Worm (Caenorhabditis elegans) whole organism, L1 larva: ENCODE measurements around the gene swt-1.
A peak's percentile ranks its signal among the peaks of the same experiment; 100 is the strongest.

Experiments used
- aha-1 ChIP-seq: fragments of 150-350 bp; optimal IDR thresholded peaks from 2 replicates; lab custom pipeline; 2014; ENCODE audit warnings: missing biosample characterization, missing genetic modification characterization
- alr-1 ChIP-seq: fragments of 200-800 bp; sonication (Bioruptor generic); optimal IDR thresholded peaks from 2 replicates; lab custom pipeline; 2018; ENCODE audit warnings: borderline replicate concordance, mild to moderate bottlenecking, missing genetic modification characterization, missing compliant biosample characterization
- aly-2 ChIP-seq: fragments of 150-350 bp; optimal IDR thresholded peaks from 2 replicates; lab custom pipeline; 2014; ENCODE audit warnings: missing biosample characterization, missing genetic modification characterization
- blmp-1 ChIP-seq: fragments of 150-350 bp; optimal IDR thresholded peaks from 2 replicates; lab custom pipeline; 2014; ENCODE audit warnings: missing biosample characterization, missing genetic modification characterization
- ceh-63 ChIP-seq: fragments of 200-800 bp; sonication (Bioruptor generic); optimal IDR thresholded peaks from 2 replicates; lab custom pipeline; 2018; ENCODE audit warnings: mild to moderate bottlenecking, missing genetic modification characterization, missing compliant biosample characterization
- ceh-82 ChIP-seq, 3 experiments: fragments of 150-350 bp in 1 of 3; sonication (generic microtip) in 2 of 3; optimal IDR thresholded peaks; 2 replicates each; lab custom pipeline; 2014 to 2017; ENCODE audit warnings: missing biosample characterization in 3 of 3, missing genetic modification characterization in 3 of 3
- ceh-88 ChIP-seq: fragments of 200-800 bp; sonication (Bioruptor generic); IDR thresholded peaks from 2 replicates; pipeline ENCODE4 v1.3.6; 2022; ENCODE audit warnings: missing genetic modification characterization, missing compliant biosample characterization
- ceh-90 ChIP-seq: sonication (generic microtip); optimal IDR thresholded peaks from 2 replicates; lab custom pipeline; 2016; ENCODE audit warnings: missing genetic modification characterization, missing compliant biosample characterization
- efl-1 ChIP-seq, 4 experiments: fragments of 150-350 bp; optimal IDR thresholded peaks in 3 of 4; peaks in 1 of 4; 1 replicate in 1 of 4; 2 replicates in 3 of 4; lab custom pipeline; 2014; ENCODE audit warnings: missing biosample characterization in 2 of 4, missing genetic modification characterization in 2 of 4, missing genetic modification reagents in 2 of 4
- efl-3 ChIP-seq: fragments of 200-800 bp; sonication (Bioruptor generic); optimal IDR thresholded peaks from 2 replicates; lab custom pipeline; 2018; ENCODE audit warnings: mild to moderate bottlenecking, missing genetic modification characterization, missing compliant biosample characterization
- egl-13 ChIP-seq: sonication (generic microtip); optimal IDR thresholded peaks from 2 replicates; lab custom pipeline; 2016; ENCODE audit warnings: missing genotype, missing genetic modification reagents, missing genetic modification characterization, missing compliant biosample characterization
- elt-2 ChIP-seq: sonication (generic microtip); optimal IDR thresholded peaks from 2 replicates; lab custom pipeline; 2016; ENCODE audit warnings: missing genetic modification characterization, mild to moderate bottlenecking, inconsistent platforms, missing compliant biosample characterization, missing genetic modification reagents
- ets-5 ChIP-seq: fragments of 200-800 bp; sonication (Bioruptor generic); IDR thresholded peaks from 2 replicates; pipeline ENCODE4 v1.3.6; 2022; ENCODE audit warnings: missing genetic modification characterization, missing compliant biosample characterization
- fkh-10 ChIP-seq: sonication (generic microtip); optimal IDR thresholded peaks from 2 replicates; lab custom pipeline; 2017; ENCODE audit warnings: missing biosample characterization, missing genetic modification reagents, missing genetic modification characterization
- fos-1 ChIP-seq: fragments of 150-350 bp; optimal IDR thresholded peaks from 2 replicates; lab custom pipeline; 2014; ENCODE audit warnings: missing biosample characterization, missing genetic modification characterization
- hlh-17 ChIP-seq: fragments of 200-800 bp; sonication (Bioruptor generic); optimal IDR thresholded peaks from 2 replicates; lab custom pipeline; 2018; ENCODE audit warnings: missing genetic modification characterization, mild to moderate bottlenecking, missing compliant biosample characterization, moderate library complexity, borderline replicate concordance
- hlh-4 ChIP-seq: sonication (generic microtip); optimal IDR thresholded peaks from 2 replicates; lab custom pipeline; 2016; ENCODE audit warnings: mild to moderate bottlenecking, missing genetic modification characterization, missing compliant biosample characterization
- jun-1 ChIP-seq: fragments of 150-350 bp; optimal IDR thresholded peaks from 2 replicates; lab custom pipeline; 2014; ENCODE audit warnings: missing biosample characterization, missing genetic modification reagents, missing genetic modification characterization
- lin-15B ChIP-seq: fragments of 150-350 bp; sonication (generic microtip); optimal IDR thresholded peaks from 3 replicates; lab custom pipeline; 2014; ENCODE audit warnings: missing biosample characterization, missing genetic modification characterization
- lin-35 ChIP-seq, 2 experiments: fragments of 150-350 bp; optimal IDR thresholded peaks; 2 replicates each; lab custom pipeline; 2014; ENCODE audit warnings: missing biosample characterization in 2 of 2, missing genetic modification characterization in 2 of 2, missing genetic modification reagents in 2 of 2
- lin-39 ChIP-seq: fragments of 150-350 bp; optimal IDR thresholded peaks from 2 replicates; lab custom pipeline; 2014; ENCODE audit warnings: missing biosample characterization, missing genetic modification reagents, missing genetic modification characterization
- lir-3 ChIP-seq: sonication (generic microtip); optimal IDR thresholded peaks from 2 replicates; lab custom pipeline; 2016; ENCODE audit warnings: mild to moderate bottlenecking, missing genetic modification characterization, moderate library complexity, missing compliant biosample characterization; ENCODE audit not compliant: poor library complexity
- mab-9 ChIP-seq: fragments of 200-800 bp; sonication (Bioruptor generic); IDR thresholded peaks from 2 replicates; pipeline ENCODE4 v1.3.6; 2022; ENCODE audit warnings: missing genetic modification reagents, missing genetic modification characterization, missing compliant biosample characterization
- nhr-12 ChIP-seq: sonication (generic microtip); optimal IDR thresholded peaks from 2 replicates; lab custom pipeline; 2017; ENCODE audit warnings: missing biosample characterization, missing genetic modification characterization
- nhr-20 ChIP-seq: sonication (generic microtip); optimal IDR thresholded peaks from 2 replicates; lab custom pipeline; 2016; ENCODE audit warnings: mild to moderate bottlenecking, missing genetic modification characterization, missing compliant biosample characterization
- nhr-237 ChIP-seq: fragments of 150-350 bp; optimal IDR thresholded peaks from 2 replicates; lab custom pipeline; 2014; ENCODE audit warnings: missing biosample characterization, missing genetic modification characterization
- nhr-47 ChIP-seq: sonication (generic microtip); optimal IDR thresholded peaks from 2 replicates; lab custom pipeline; 2016; ENCODE audit warnings: mild to moderate bottlenecking, missing genetic modification characterization, moderate library complexity, missing compliant biosample characterization
- nhr-71 ChIP-seq: sonication (generic microtip); optimal IDR thresholded peaks from 2 replicates; lab custom pipeline; 2016; ENCODE audit warnings: mild to moderate bottlenecking, missing genetic modification characterization, moderate library complexity, missing compliant biosample characterization
- nhr-77 ChIP-seq: fragments of 150-350 bp; optimal IDR thresholded peaks from 2 replicates; lab custom pipeline; 2014; ENCODE audit warnings: missing biosample characterization, missing genetic modification characterization
- nhr-90 ChIP-seq: sonication (generic microtip); optimal IDR thresholded peaks from 2 replicates; lab custom pipeline; 2016; ENCODE audit warnings: mild to moderate bottlenecking, missing genetic modification characterization, missing compliant biosample characterization; ENCODE audit not compliant: poor library complexity
- pag-3 ChIP-seq: sonication (generic microtip); optimal IDR thresholded peaks from 2 replicates; lab custom pipeline; 2017; ENCODE audit warnings: missing genetic modification characterization, mild to moderate bottlenecking, missing compliant biosample characterization, antibody characterized with exemption, borderline replicate concordance; ENCODE audit not compliant: insufficient read depth
- pqm-1 ChIP-seq: sonication (generic microtip); optimal IDR thresholded peaks from 3 replicates; lab custom pipeline; 2017; ENCODE audit warnings: missing biosample characterization, missing genetic modification characterization
- skn-1 ChIP-seq: fragments of 150-350 bp; optimal IDR thresholded peaks from 2 replicates; lab custom pipeline; 2014; ENCODE audit warnings: missing biosample characterization, missing genetic modification characterization
- snpc-4 ChIP-seq: fragments of 150-350 bp; optimal IDR thresholded peaks from 2 replicates; lab custom pipeline; 2014; ENCODE audit warnings: missing biosample characterization, missing genetic modification characterization
- sox-4 ChIP-seq: sonication (generic microtip); optimal IDR thresholded peaks from 2 replicates; lab custom pipeline; 2016; ENCODE audit warnings: missing genetic modification characterization, missing compliant biosample characterization
- sptf-1 ChIP-seq: fragments of 150-350 bp; optimal IDR thresholded peaks from 2 replicates; lab custom pipeline; 2014; ENCODE audit warnings: missing biosample characterization, missing genetic modification characterization
- swsn-7 ChIP-seq: sonication (generic microtip); optimal IDR thresholded peaks from 2 replicates; lab custom pipeline; 2016; ENCODE audit warnings: missing genetic modification characterization, missing compliant biosample characterization
- tbx-2 ChIP-seq: sonication (generic microtip); optimal IDR thresholded peaks from 2 replicates; lab custom pipeline; 2016; ENCODE audit warnings: missing genetic modification characterization, missing compliant biosample characterization
- unc-30 ChIP-seq: sonication (generic microtip); optimal IDR thresholded peaks from 2 replicates; lab custom pipeline; 2017; ENCODE audit warnings: missing biosample characterization, missing genetic modification characterization
- unc-62 ChIP-seq: fragments of 150-350 bp; optimal IDR thresholded peaks from 2 replicates; lab custom pipeline; 2014; ENCODE audit warnings: missing biosample characterization, missing genetic modification reagents, missing genetic modification characterization
- xbp-1 ChIP-seq: sonication (generic microtip); optimal IDR thresholded peaks from 2 replicates; lab custom pipeline; 2016; ENCODE audit warnings: missing genetic modification characterization, missing compliant biosample characterization
- zag-1 ChIP-seq: fragments of 150-350 bp; optimal IDR thresholded peaks from 2 replicates; lab custom pipeline; 2014; ENCODE audit warnings: missing biosample characterization, missing genetic modification characterization

Gene swt-1

DNA sequence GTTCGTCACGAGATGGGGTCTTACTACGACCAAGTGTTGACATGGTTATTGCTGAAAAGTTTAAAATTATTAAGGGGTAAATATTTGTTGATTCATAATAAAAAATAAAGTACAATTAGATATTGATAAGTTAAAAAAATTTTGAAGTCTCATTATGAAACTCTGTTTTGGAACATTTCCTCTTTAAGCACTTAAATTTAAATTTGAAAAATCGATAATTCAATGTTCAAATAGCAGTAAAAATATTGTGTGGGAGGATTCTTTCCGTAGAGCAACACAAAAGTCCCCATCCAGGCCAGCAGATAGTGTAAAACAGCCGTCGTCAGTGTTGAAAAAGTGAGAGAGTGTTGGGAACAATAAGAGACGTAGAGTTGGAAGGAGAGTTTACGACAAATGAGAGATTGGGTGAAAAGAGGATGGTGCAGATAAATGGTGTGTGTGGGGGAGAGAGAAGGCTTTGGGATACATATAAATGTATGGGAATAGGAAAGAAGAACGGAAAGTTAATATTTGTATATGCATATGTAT lies 43.1 kb upstream of the swt-1 start, which contains the start of gene pat-6 (continued):
- TF ChIP-seq fos-1 (tag; lab: Kevin White, UChicago) (no peak), pqm-1 (no peak), hlh-17 (GFP tag; lab: Kevin White, UChicago) (no peak), ceh-88 (GFP tag; lab: Robert Waterston, UW) (no peak), alr-1 (no peak), ceh-63 (GFP tag; lab: Kevin White, UChicago) (no peak), hlh-4 (no peak), sptf-1 (tag; lab: Kevin White, UChicago) (no peak), efl-1 (optimal IDR thresholded peaks at IDR 0.05; lab: Kevin White, UChicago) (peak; percentile 57 to 60), efl-1 (GFP tag; optimal IDR thresholded peaks at IDR 0.05 in 1 of 2; lab: Kevin White, UChicago) (peak; percentile 47 to 93), nhr-47 (tag; lab: Kevin White, UChicago) (no peak), nhr-90 (tag; lab: Kevin White, UChicago) (no peak), nhr-12 (no peak), fkh-10 (GFP tag; lab: Kevin White, UChicago) (no peak), elt-2 (tag; lab: Kevin White, UChicago) (no peak), ceh-90 (no peak), skn-1 (no peak), ets-5 (GFP tag; lab: Robert Waterston, UW) (no peak), unc-62 (GFP tag; lab: Kevin White, UChicago) (no peak), mab-9 (GFP tag; lab: Robert Waterston, UW) (no peak), aly-2 (no peak), swsn-7 (tag; lab: Kevin White, UChicago) (peak; percentile 31)

DNA sequence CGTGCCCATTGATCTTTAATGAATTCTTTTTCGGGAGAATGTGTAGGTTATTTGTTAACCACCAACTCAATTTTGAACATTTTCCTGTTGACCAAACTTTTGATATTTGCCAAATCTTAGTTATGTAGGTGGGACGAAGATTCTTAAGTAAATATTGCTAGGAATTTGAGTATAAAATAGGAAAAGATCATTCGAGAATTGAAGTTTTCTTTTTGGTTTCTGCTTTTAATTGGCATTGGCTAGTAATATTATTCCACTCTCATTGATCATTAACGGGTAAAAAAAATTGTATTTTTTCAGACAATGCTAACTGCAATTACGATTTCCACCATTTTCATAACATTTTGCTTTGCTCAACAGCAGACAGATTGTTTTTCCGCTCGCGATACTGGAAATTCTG lies 41.2 kb upstream of the swt-1 start, which contains the start of gene T21D12.12:
T21D12.12 (plus strand) TSS at position 301 of the 400 bp plus-strand sequence.
- TF ChIP-seq lin-39 (tag; lab: Kevin White, UChicago), result no peak
- TF ChIP-seq nhr-71 (tag; lab: Kevin White, UChicago), result no peak
- no peak for TF ChIP-seq lir-3 (tag; lab: Kevin White, UChicago)
- TF ChIP-seq nhr-237 (tag; lab: Kevin White, UChicago), result no peak
- no peak for TF ChIP-seq egl-13 (tag; lab: Kevin White, UChicago)
- no peak for TF ChIP-seq nhr-77 (tag; lab: Kevin White, UChicago)
- TF ChIP-seq, all 84 proteins: peak for 0

DNA sequence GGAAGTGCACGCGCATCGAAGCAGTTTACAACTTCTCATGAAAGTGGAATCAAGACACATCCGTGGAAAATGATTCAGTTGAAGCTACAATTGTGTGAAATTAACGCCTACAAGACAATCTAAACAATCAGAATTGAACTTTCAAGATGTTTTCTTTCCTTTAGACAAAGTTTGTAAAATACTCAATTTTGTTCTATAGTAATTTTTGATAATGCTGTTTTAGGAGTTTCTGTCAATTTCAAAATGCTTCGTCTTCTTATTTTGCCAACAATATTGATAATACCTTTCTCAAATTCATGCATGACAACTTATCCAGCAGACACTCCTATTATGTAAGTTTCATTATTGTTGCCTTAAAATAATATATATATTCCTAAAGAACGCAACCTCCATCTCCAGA lies 38.2 kb upstream of the swt-1 start, which contains the start of gene T21D12.11:
T21D12.11 (plus strand) TSS at position 301 of the 400 bp plus-strand sequence.
- no peak for TF ChIP-seq pag-3 (tag; lab: Kevin White, UChicago)
- no peak for TF ChIP-seq efl-3 (GFP tag; lab: Kevin White, UChicago)
- TF ChIP-seq ceh-88 (GFP tag; lab: Robert Waterston, UW), result no peak
- no peak for TF ChIP-seq alr-1

DNA sequence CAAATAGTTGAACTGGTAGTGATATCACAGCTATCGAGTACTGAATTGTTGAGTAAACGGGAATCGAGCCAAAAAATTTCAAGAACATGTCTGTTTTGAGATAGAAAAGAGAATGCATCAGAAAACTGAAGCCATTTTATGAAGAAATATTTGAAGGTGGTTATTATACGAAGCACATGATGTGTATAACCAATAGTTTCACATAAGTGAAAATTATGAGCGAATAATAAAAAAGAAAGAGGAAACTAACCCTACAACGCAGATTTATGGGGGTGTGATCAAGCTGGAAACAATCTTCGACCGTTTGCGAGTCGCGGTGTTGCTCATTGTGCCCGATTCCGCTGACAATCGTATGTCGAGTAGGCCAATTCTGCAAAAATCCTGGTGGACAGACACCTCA lies 34.0 kb upstream of the swt-1 start, which contains the start of gene srh-282:
srh-282 (minus strand) TSS at position 101 of the 400 bp plus-strand sequence.
- no peak for TF ChIP-seq fos-1 (tag; lab: Kevin White, UChicago)
- TF ChIP-seq zag-1 (tag; lab: Kevin White, UChicago), result no peak

DNA sequence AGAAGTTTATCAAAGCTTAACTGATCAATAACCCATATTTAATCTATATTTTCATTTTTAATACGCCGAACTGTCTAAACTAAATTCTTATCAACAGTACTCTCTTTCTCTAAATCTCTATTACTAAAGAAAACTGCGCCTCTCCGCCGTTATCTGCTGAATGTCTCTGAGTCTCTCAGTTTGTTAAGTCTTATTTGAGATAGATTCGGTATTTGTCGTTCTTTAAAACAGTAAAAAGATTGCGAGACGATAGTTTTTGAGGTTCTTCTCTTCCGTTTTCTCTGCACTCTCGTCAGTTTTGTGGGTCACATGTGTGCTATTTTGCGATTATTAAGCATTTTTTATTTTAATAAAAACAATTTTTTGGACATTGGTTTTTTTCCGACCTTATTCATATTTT lies 33.1 kb upstream of the swt-1 start, which contains the start of gene sma-10:
sma-10 (plus strand) TSS at position 236 of the 400 bp plus-strand sequence.
- peak in 1 of 2 experiments; percentile 22 for TF ChIP-seq efl-1 (optimal IDR thresholded peaks at IDR 0.05; lab: Kevin White, UChicago)
- TF ChIP-seq efl-1 (GFP tag; optimal IDR thresholded peaks at IDR 0.05 in 1 of 2; lab: Kevin White, UChicago), result peak in 1 of 2 experiments; percentile 32
- no peak for TF ChIP-seq unc-30
- TF ChIP-seq skn-1, result no peak
- no peak for TF ChIP-seq lin-39 (tag; lab: Kevin White, UChicago)
- no peak for TF ChIP-seq xbp-1 (tag; lab: Kevin White, UChicago)
- TF ChIP-seq ceh-82 (tag; optimal IDR thresholded peaks at IDR 0.05; lab: Kevin White, UChicago), result no peak
- TF ChIP-seq nhr-20 (tag; lab: Kevin White, UChicago), result peak; percentile 68
- peak; percentile 35 for TF ChIP-seq jun-1 (tag; lab: Kevin White, UChicago)
- TF ChIP-seq blmp-1 (tag; lab: Kevin White, UChicago), result peak; percentile 63
- no peak for TF ChIP-seq snpc-4
- peak; percentile 1 for TF ChIP-seq tbx-2 (tag; lab: Kevin White, UChicago)
- TF ChIP-seq aha-1 (tag; lab: Kevin White, UChicago), result no peak
- peak; percentile 61 for TF ChIP-seq nhr-71 (tag; lab: Kevin White, UChicago)
- peak; percentile 71 for TF ChIP-seq pqm-1
- peak; percentile 91 for TF ChIP-seq elt-2 (tag; lab: Kevin White, UChicago)
- no peak for TF ChIP-seq pag-3 (tag; lab: Kevin White, UChicago)
- no peak for TF ChIP-seq sptf-1 (tag; lab: Kevin White, UChicago)
- TF ChIP-seq lin-15B (tag; lab: Kevin White, UChicago), result no peak
- peak in 1 of 2 experiments; percentile 72 for TF ChIP-seq lin-35 (GFP tag; optimal IDR thresholded peaks at IDR 0.05; lab: Kevin White, UChicago)
- TF ChIP-seq sox-4 (tag; lab: Kevin White, UChicago), result no peak
